Fruit fly (Drosophila melanogaster) whole organism, prepupa: Measurements from ENCODE around the gene alpha-Est8.

Source experiments
- Blimp-1 ChIP-seq: fragments of 200-800 bp; sonication (Bioruptor generic); optimal IDR thresholded peaks from 3 replicates; lab custom pipeline; 2017; ENCODE audit warnings: missing biosample characterization, missing genetic modification characterization, mild to moderate bottlenecking, moderate library complexity, missing genetic modification reagents
- CG11902 ChIP-seq: fragments of 200-800 bp; sonication (Bioruptor generic); optimal IDR thresholded peaks from 3 replicates; lab custom pipeline; 2016; ENCODE audit warnings: missing biosample characterization, missing genetic modification characterization
- CG1621 ChIP-seq: fragments of 200-800 bp; sonication (Bioruptor generic); optimal IDR thresholded peaks from 3 replicates; lab custom pipeline; 2018; ENCODE audit warnings: missing biosample characterization, mild to moderate bottlenecking, missing genetic modification characterization
- CG16779 ChIP-seq: fragments of 200-800 bp; sonication (Bioruptor generic); optimal IDR thresholded peaks from 3 replicates; lab custom pipeline; 2017; ENCODE audit warnings: missing biosample characterization, mild to moderate bottlenecking, missing genetic modification characterization
- CG31627 ChIP-seq: fragments of 200-800 bp; sonication (Bioruptor generic); optimal IDR thresholded peaks from 3 replicates; lab custom pipeline; 2016; ENCODE audit warnings: missing biosample characterization, missing genetic modification characterization
- CG3919 ChIP-seq: fragments of 200-800 bp; sonication (Bioruptor generic); optimal IDR thresholded peaks from 3 replicates; lab custom pipeline; 2016; ENCODE audit warnings: missing biosample characterization, missing genetic modification characterization
- CG6854 ChIP-seq: fragments of 200-800 bp; sonication (Bioruptor generic); optimal IDR thresholded peaks from 2 replicates; lab custom pipeline; 2017; ENCODE audit warnings: missing biosample characterization, mild to moderate bottlenecking, missing genetic modification characterization
- CG8632 ChIP-seq: fragments of 200-800 bp; sonication (Bioruptor generic); optimal IDR thresholded peaks from 3 replicates; lab custom pipeline; 2016; ENCODE audit warnings: missing biosample characterization, missing genetic modification characterization
- CG9139 ChIP-seq: fragments of 200-800 bp; sonication (Bioruptor generic); optimal IDR thresholded peaks from 3 replicates; lab custom pipeline; 2017; ENCODE audit warnings: missing biosample characterization, mild to moderate bottlenecking, missing genetic modification characterization
- Eip75B ChIP-seq: fragments of 200-800 bp; sonication (Bioruptor generic); optimal IDR thresholded peaks from 3 replicates; lab custom pipeline; 2016; ENCODE audit warnings: missing biosample characterization, missing genetic modification characterization
- Eip78C ChIP-seq: fragments of 200-800 bp; sonication (Bioruptor generic); peaks from one replicate; lab custom pipeline; 2016; ENCODE audit warnings: missing biosample characterization, missing genetic modification characterization
- Lpt ChIP-seq: fragments of 200-800 bp; sonication (Bioruptor generic); optimal IDR thresholded peaks from 3 replicates; lab custom pipeline; 2016; ENCODE audit warnings: missing biosample characterization, missing genetic modification characterization
- Sox14 ChIP-seq: fragments of 200-800 bp; sonication (Bioruptor generic); optimal IDR thresholded peaks from 3 replicates; lab custom pipeline; 2016; ENCODE audit warnings: missing biosample characterization, missing genetic modification characterization
- achi ChIP-seq: fragments of 200-800 bp; sonication (Bioruptor generic); optimal IDR thresholded peaks from 3 replicates; lab custom pipeline; 2016; ENCODE audit warnings: missing biosample characterization, missing genetic modification characterization
- eg ChIP-seq: fragments of 200-800 bp; sonication (Bioruptor generic); IDR thresholded peaks from 3 replicates; pipeline ENCODE4 v1.3.6; 2022; ENCODE audit warnings: missing biosample characterization, missing genetic modification characterization
- spab ChIP-seq: fragments of 200-800 bp; sonication (Bioruptor generic); optimal IDR thresholded peaks from 2 replicates; lab custom pipeline; 2017; ENCODE audit warnings: missing biosample characterization, mild to moderate bottlenecking, missing genetic modification characterization, missing genetic modification reagents
- ss ChIP-seq, 2 experiments: fragments of 200-800 bp; sonication (Bioruptor generic); optimal IDR thresholded peaks; 2 replicates in 1 of 2; 3 replicates in 1 of 2; lab custom pipeline; 2017 to 2018; ENCODE audit warnings: mild to moderate bottlenecking in 2 of 2, missing biosample characterization in 2 of 2, missing genetic modification characterization in 2 of 2, moderate library complexity in 1 of 2
- svp ChIP-seq: fragments of 200-800 bp; sonication (Bioruptor generic); peaks from one replicate; lab custom pipeline; 2016; ENCODE audit warnings: missing biosample characterization, missing genetic modification characterization

alpha-Est8 gene

dm6 chr3R:7473767-7474254 is 41.7 kb downstream of the alpha-Est8 start, which contains the start of gene CG1142 (continued):
- peak; percentile 88 for TF ChIP-seq Blimp-1
- peak; percentile 96 for TF ChIP-seq CG1621
- peak; percentile 95 for TF ChIP-seq Lpt (GFP tag; lab: Kevin White, UChicago)
- peak; percentile 99 for TF ChIP-seq svp (GFP tag; lab: Kevin White, UChicago)
- peak; percentile 92 for TF ChIP-seq CG11902
- peak; percentile 97 for TF ChIP-seq Eip75B
- TF ChIP-seq CG9139 (GFP tag; lab: Kevin White, UChicago) = peak; percentile 96
- peak; percentile 98 for TF ChIP-seq CG8632 (GFP tag; lab: Kevin White, UChicago)
- peak; percentile 83 for TF ChIP-seq CG16779 (tag; lab: Kevin White, UChicago)
- peak; percentile 92 for TF ChIP-seq CG6854 (GFP tag; lab: Kevin White, UChicago)
- peak; percentile 98 for TF ChIP-seq CG3919 (GFP tag; lab: Kevin White, UChicago)
- peak; percentile 92 to 97 for TF ChIP-seq ss (GFP tag; optimal IDR thresholded peaks at IDR 0.05; lab: Kevin White, UChicago)
- TF ChIP-seq CG31627 = peak; percentile 97
- TF ChIP-seq achi (GFP tag; lab: Kevin White, UChicago) = peak; percentile 96
- peak; percentile 95 for TF ChIP-seq spab (GFP tag; lab: Kevin White, UChicago)
- TF ChIP-seq, all 60 proteins: peak for 60

- no peak for TF ChIP-seq svp (GFP tag; lab: Kevin White, UChicago)
- TF ChIP-seq Eip78C (GFP tag; lab: Kevin White, UChicago) = peak; percentile 44
- TF ChIP-seq Sox14 (GFP tag; lab: Kevin White, UChicago) = no peak
- no peak for TF ChIP-seq eg (GFP tag; lab: Robert Waterston, UW)
- TF ChIP-seq, all 60 proteins: peak for 1
These were observed 43.6 kb downstream of the alpha-Est8 start for dm6 chr3R:7471894-7472293.
